Fruit fly (Drosophila melanogaster) whole organism, wandering third instar larva: Measurements from ENCODE around the gene CG11920.

Source experiments
- CG9705 ChIP-seq: fragments of 200-800 bp; sonication (Bioruptor generic); optimal IDR thresholded peaks from 2 replicates; lab custom pipeline; 2018; ENCODE audit warnings: missing biosample characterization, mild to moderate bottlenecking, missing genetic modification characterization
- Dfd ChIP-seq: fragments of >200 bp; optimal IDR thresholded peaks from 2 replicates; lab custom pipeline; 2017; ENCODE audit warnings: missing biosample characterization, missing genetic modification characterization
- Hnf4 ChIP-seq: fragments of 200-800 bp; sonication (Bioruptor generic); optimal IDR thresholded peaks from 2 replicates; lab custom pipeline; 2016; ENCODE audit warnings: missing biosample characterization, mild to moderate bottlenecking, missing genetic modification characterization
- OdsH ChIP-seq: fragments of 200-800 bp; sonication (Bioruptor generic); optimal IDR thresholded peaks from 2 replicates; lab custom pipeline; 2016; ENCODE audit warnings: missing biosample characterization, mild to moderate bottlenecking, missing genetic modification characterization
- Rel ChIP-seq, 2 experiments: fragments of 200-800 bp; sonication (Bioruptor generic) in 1 of 2; optimal IDR thresholded peaks; 2 replicates in 1 of 2; 3 replicates in 1 of 2; lab custom pipeline; 2016 to 2019; ENCODE audit warnings: mild to moderate bottlenecking in 2 of 2, missing biosample characterization in 2 of 2, missing genetic modification characterization in 2 of 2, moderate library complexity in 1 of 2
- br ChIP-seq: fragments of 200-800 bp; sonication (Bioruptor generic); optimal IDR thresholded peaks from 2 replicates; lab custom pipeline; 2016; ENCODE audit warnings: missing biosample characterization, missing genetic modification characterization
- brk ChIP-seq: fragments of 200-800 bp; sonication (Bioruptor generic); optimal IDR thresholded peaks from 2 replicates; lab custom pipeline; 2016; ENCODE audit warnings: missing biosample characterization, mild to moderate bottlenecking, missing genetic modification characterization
- dl ChIP-seq, 2 experiments: fragments of 175-275, 200-275 bp in 1 of 2; fragments of 200-275 bp in 1 of 2; sonication (Bioruptor generic); optimal IDR thresholded peaks; lab custom pipeline; 2018; ENCODE audit warnings: mild to moderate bottlenecking in 2 of 2, missing biosample characterization in 2 of 2, missing genetic modification characterization in 2 of 2, moderate library complexity in 2 of 2; ENCODE audit not compliant: partially characterized antibody in 2 of 2, insufficient read depth in 1 of 2
- fru ChIP-seq: fragments of 200-800 bp; sonication (Bioruptor generic); optimal IDR thresholded peaks from 3 replicates; lab custom pipeline; 2016; ENCODE audit warnings: missing biosample characterization, mild to moderate bottlenecking, missing genetic modification characterization
- lola ChIP-seq: fragments of >200 bp; optimal IDR thresholded peaks from 2 replicates; lab custom pipeline; 2017; ENCODE audit warnings: missing biosample characterization, missing genetic modification characterization
- rgr ChIP-seq: fragments of 200-800 bp; sonication (Bioruptor generic); optimal IDR thresholded peaks from 3 replicates; lab custom pipeline; 2016; ENCODE audit warnings: missing biosample characterization, mild to moderate bottlenecking, missing genetic modification characterization

DNA sequence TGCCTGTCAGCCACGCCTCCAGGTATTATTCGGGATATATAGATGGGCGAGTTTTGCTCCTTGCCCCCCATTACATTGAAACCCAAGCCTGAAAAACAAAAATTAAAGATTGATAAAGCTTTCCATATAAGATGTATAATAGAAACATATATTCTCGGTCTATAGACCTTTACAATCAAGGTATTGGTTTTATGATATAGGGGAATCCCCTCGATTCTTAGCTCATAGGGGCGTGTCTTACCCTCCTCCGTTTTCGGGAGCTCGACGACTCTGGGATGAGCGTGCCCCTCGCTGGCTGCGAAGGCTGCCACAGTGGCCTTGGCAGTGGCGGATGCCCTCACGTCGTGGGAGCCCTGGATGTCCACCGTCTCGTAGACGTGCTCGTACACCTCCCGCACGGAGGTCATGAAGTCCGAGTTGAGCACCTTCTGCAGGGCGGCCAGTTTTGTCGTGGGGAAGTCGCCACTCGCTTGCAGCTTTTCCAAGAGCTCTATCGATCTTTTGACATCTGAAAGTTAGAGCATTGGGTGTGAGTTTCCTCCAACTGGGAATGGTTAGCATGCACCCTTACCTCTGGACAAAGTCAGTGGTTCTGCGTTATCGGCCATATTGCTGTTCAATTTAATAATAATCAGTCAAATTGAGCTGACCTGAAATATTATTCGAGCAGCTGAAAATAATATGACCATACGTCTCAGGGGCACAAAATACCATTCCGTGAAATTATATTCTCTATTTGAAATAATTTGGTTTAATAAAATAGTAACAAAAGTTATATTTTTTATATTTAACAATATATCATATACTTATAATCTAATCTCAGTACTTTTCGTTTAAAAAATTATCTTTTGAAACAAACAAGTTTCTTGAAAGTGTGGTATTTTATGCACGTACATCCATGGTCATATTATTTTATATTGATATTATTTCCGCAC lies 9.5 kb upstream of the CG11920 start, which contains the start of the genes veli and PQBP1:
- TF ChIP-seq CG9705 (no peak), brk (GFP tag; lab: Kevin White, UChicago) (no peak), Dfd (GFP tag; lab: Kevin White, UChicago) (no peak), fru (GFP tag; lab: Kevin White, UChicago) (no peak), dl (GFP tag; optimal IDR thresholded peaks at IDR 0.05; lab: Kevin White, UChicago; ENCODE audit: insufficient read depth in 1 of 2, partially characterized antibody in 2 of 2) (no peak), br (GFP tag; lab: Kevin White, UChicago) (no peak), rgr (GFP tag; lab: Kevin White, UChicago) (no peak), lola (no peak), Rel (GFP tag; optimal IDR thresholded peaks at IDR 0.05; lab: Kevin White, UChicago) (no peak), Rel (tag; optimal IDR thresholded peaks at IDR 0.05; lab: Kevin White, UChicago) (peak; percentile 95), OdsH (GFP tag; lab: Kevin White, UChicago) (no peak), Hnf4 (GFP tag; lab: Kevin White, UChicago) (no peak)
